Fruit fly (Drosophila melanogaster): Measurements from ENCODE around the gene pinta.

Gene pinta

dm6 chr3R:22410537-22411360 lies 14.0 kb downstream of the pinta start, which contains the start of the genes CG13850 and lqfR (continued):
- TF ChIP-seq Lim3 (GFP tag; IDR thresholded peaks at IDR 0.05) = no peak
- TF ChIP-seq slbo (GFP tag; IDR thresholded peaks at IDR 0.05) = peak; percentile 79
- peak; percentile 58 for TF ChIP-seq fd96Cb (tag; optimal IDR thresholded peaks at IDR 0.05)
- TF ChIP-seq CG1602 (GFP tag; optimal IDR thresholded peaks at IDR 0.05) = peak; percentile 78
- TF ChIP-seq ranshi (GFP tag; IDR thresholded peaks at IDR 0.05) = no peak; the same call in 1 of the 2 replicates
- no peak for TF ChIP-seq Ravus (GFP tag; IDR thresholded peaks at IDR 0.05)
- no peak for TF ChIP-seq seq (GFP tag; IDR thresholded peaks at IDR 0.05)
- TF ChIP-seq bigmax (GFP tag; optimal IDR thresholded peaks at IDR 0.05) = peak; percentile 73
- peak; percentile 29 for TF ChIP-seq CG1792 (GFP tag; optimal IDR thresholded peaks at IDR 0.05)
- TF ChIP-seq Taf1 (GFP tag; IDR thresholded peaks at IDR 0.05) = no peak; the same call in 1 of the 2 replicates
- peak; percentile 72 for TF ChIP-seq CG8944 (GFP tag; optimal IDR thresholded peaks at IDR 0.05)
- TF ChIP-seq fd3F (GFP tag; optimal IDR thresholded peaks at IDR 0.05) = peak; percentile 38
- TF ChIP-seq CG33557 (GFP tag; optimal IDR thresholded peaks at IDR 0.05) = peak; percentile 64
- peak; percentile 85 for TF ChIP-seq mam (GFP tag; optimal IDR thresholded peaks at IDR 0.05)
- TF ChIP-seq CG6689 (GFP tag; IDR thresholded peaks at IDR 0.05) = peak; percentile 55
- TF ChIP-seq CG9932 (GFP tag; IDR thresholded peaks at IDR 0.05) = peak; percentile 87
- no peak for TF ChIP-seq CG6175 (GFP tag; IDR thresholded peaks at IDR 0.05)
- peak; percentile 31 for TF ChIP-seq ERR (GFP tag; optimal IDR thresholded peaks at IDR 0.05)
- no peak for TF ChIP-seq Blimp-1 (GFP tag; optimal IDR thresholded peaks at IDR 0.05)
- TF ChIP-seq fd102C (GFP tag; optimal IDR thresholded peaks at IDR 0.05) = no peak
- no peak; the same call in 1 of the 3 replicates for TF ChIP-seq H15 (GFP tag; IDR thresholded peaks at IDR 0.05)
- no peak for TF ChIP-seq dimm (GFP tag; IDR thresholded peaks at IDR 0.05)
- TF ChIP-seq dpn (GFP tag; optimal IDR thresholded peaks at IDR 0.05) = peak; percentile 84 to 88
- peak; percentile 76 for TF ChIP-seq CG18262 (tag; optimal IDR thresholded peaks at IDR 0.05)
- TF ChIP-seq Fer2 (tag; optimal IDR thresholded peaks at IDR 0.05) = peak; percentile 22
- peak; percentile 99 for TF ChIP-seq Ets65A (GFP tag)
- TF ChIP-seq E2f1 (GFP tag; IDR thresholded peaks at IDR 0.05) = 0 out of 2 replicates have a peak, but pooled peaks have one; percentile 17
- TF ChIP-seq lilli (GFP tag; optimal IDR thresholded peaks at IDR 0.05) = peak; percentile 84
- TF ChIP-seq klu (GFP tag; IDR thresholded peaks at IDR 0.05) = peak; percentile 72
- peak; percentile 83 for TF ChIP-seq CG4820 (GFP tag; optimal IDR thresholded peaks at IDR 0.05)
- TF ChIP-seq vfl (GFP tag; optimal IDR thresholded peaks at IDR 0.05) = peak; percentile 73
- no peak for TF ChIP-seq Nf-YA (GFP tag; IDR thresholded peaks at IDR 0.05)
- peak; percentile 26 for TF ChIP-seq Mes4 (GFP tag; optimal IDR thresholded peaks at IDR 0.05)
- TF ChIP-seq p53 (GFP tag; optimal IDR thresholded peaks at IDR 0.05) = no peak
- peak; percentile 38 for TF ChIP-seq ATbp (GFP tag; optimal IDR thresholded peaks at IDR 0.05)
- peak; percentile 33 for TF ChIP-seq nerfin-1 (tag; optimal IDR thresholded peaks at IDR 0.05)
- TF ChIP-seq ewg (GFP tag; optimal IDR thresholded peaks at IDR 0.05) = peak; percentile 65
- no peak for TF ChIP-seq Gsc (GFP tag; IDR thresholded peaks at IDR 0.05)
- 0 out of 2 replicates have a peak, but pooled peaks have one; percentile 6 for TF ChIP-seq bbx (GFP tag; IDR thresholded peaks at IDR 0.05; ENCODE audit: partially characterized antibody)
- peak; percentile 90 for TF ChIP-seq row (GFP tag; IDR thresholded peaks at IDR 0.05)
- peak; percentile 64 for TF ChIP-seq Fer3 (tag; optimal IDR thresholded peaks at IDR 0.05)
- peak; percentile 73 for TF ChIP-seq Usf (GFP tag; optimal IDR thresholded peaks at IDR 0.05)
- peak; percentile 6 for TF ChIP-seq CG6854 (GFP tag; optimal IDR thresholded peaks at IDR 0.05)
- peak; percentile 44 to 73 for TF ChIP-seq chif (GFP tag; optimal IDR thresholded peaks at IDR 0.05)
- peak; percentile 6 for TF ChIP-seq Hand (GFP tag; optimal IDR thresholded peaks at IDR 0.05)
- no peak for TF ChIP-seq Doc3 (GFP tag; IDR thresholded peaks at IDR 0.05; ENCODE audit: partially characterized antibody)
- no peak for TF ChIP-seq run (tag; optimal IDR thresholded peaks at IDR 0.05)
- no peak for TF ChIP-seq Scr (GFP tag; IDR thresholded peaks at IDR 0.05; ENCODE audit: partially characterized antibody)
- peak; percentile 41 for TF ChIP-seq CG17186 (GFP tag; optimal IDR thresholded peaks at IDR 0.05)
